Fruit fly (Drosophila melanogaster) whole organism, pupa: ENCODE results near the gene CG15414.

Source experiments
- CG12605 ChIP-seq: fragments of 200-800 bp; sonication (Bioruptor generic); IDR thresholded peaks from 2 replicates; pipeline ENCODE4 v1.3.6; 2022; ENCODE audit warnings: missing biosample characterization, missing genetic modification characterization
- CG13204 ChIP-seq: fragments of 200-800 bp; sonication (Bioruptor generic); optimal IDR thresholded peaks from 2 replicates; lab custom pipeline; 2018; ENCODE audit warnings: missing biosample characterization, mild to moderate bottlenecking, missing genetic modification characterization, moderate library complexity
- CG14655 ChIP-seq: fragments of 200-800 bp; sonication (Bioruptor generic); optimal IDR thresholded peaks from 3 replicates; lab custom pipeline; 2017; ENCODE audit warnings: mild to moderate bottlenecking, missing biosample characterization, missing genetic modification reagents, missing genetic modification characterization
- CG15710 ChIP-seq: fragments of 200-800 bp; sonication (Bioruptor generic); optimal IDR thresholded peaks from 2 replicates; lab custom pipeline; 2018; ENCODE audit warnings: missing biosample characterization, mild to moderate bottlenecking, missing genetic modification characterization, moderate library complexity
- CG17806 ChIP-seq: fragments of 200-800 bp; sonication (Bioruptor generic); optimal IDR thresholded peaks from 2 replicates; lab custom pipeline; 2018; ENCODE audit warnings: missing biosample characterization, mild to moderate bottlenecking, missing genetic modification characterization, moderate library complexity
- CG32121 ChIP-seq: fragments of 200-800 bp; sonication (Bioruptor generic); IDR thresholded peaks from 2 replicates; pipeline ENCODE4 v1.3.6; 2022; ENCODE audit warnings: missing biosample characterization, missing genetic modification characterization
- CG34367 ChIP-seq: fragments of 200-800 bp; sonication (Bioruptor generic); optimal IDR thresholded peaks from 2 replicates; lab custom pipeline; 2018; ENCODE audit warnings: missing biosample characterization, mild to moderate bottlenecking, missing genetic modification characterization
- CG4496 ChIP-seq: fragments of 200-800 bp; sonication (Bioruptor generic); IDR thresholded peaks from 3 replicates; pipeline ENCODE4 v1.3.6; 2022; ENCODE audit warnings: missing biosample characterization, missing genetic modification characterization
- CG8159 ChIP-seq: fragments of 200-800 bp; sonication (Bioruptor generic); optimal IDR thresholded peaks from 3 replicates; lab custom pipeline; 2018; ENCODE audit warnings: missing biosample characterization, mild to moderate bottlenecking, missing genetic modification characterization, moderate library complexity
- CG8301 ChIP-seq: fragments of 200-800 bp; sonication (Bioruptor generic); optimal IDR thresholded peaks from 2 replicates; lab custom pipeline; 2018; ENCODE audit warnings: missing biosample characterization, mild to moderate bottlenecking, missing genetic modification characterization
- CG9948 ChIP-seq: fragments of 200-800 bp; sonication (Bioruptor generic); optimal IDR thresholded peaks from 2 replicates; lab custom pipeline; 2018; ENCODE audit warnings: missing biosample characterization, mild to moderate bottlenecking, missing genetic modification characterization, moderate library complexity
- D1 ChIP-seq: fragments of 200-800 bp; sonication (Bioruptor generic); optimal IDR thresholded peaks from 2 replicates; lab custom pipeline; 2018; ENCODE audit warnings: missing biosample characterization, mild to moderate bottlenecking, missing genetic modification characterization, moderate library complexity
- Ets98B ChIP-seq: fragments of 200-800 bp; sonication (Bioruptor generic); IDR thresholded peaks from 2 replicates; pipeline ENCODE4 v1.3.6; 2022; ENCODE audit warnings: missing biosample characterization, missing genetic modification characterization
- Pif1A ChIP-seq: fragments of 200-800 bp; sonication (Bioruptor generic); optimal IDR thresholded peaks from 3 replicates; lab custom pipeline; 2016; ENCODE audit warnings: missing biosample characterization, missing genetic modification characterization
- Pif1B ChIP-seq: fragments of 200-800 bp; sonication (Bioruptor generic); optimal IDR thresholded peaks from 3 replicates; lab custom pipeline; 2016; ENCODE audit warnings: missing biosample characterization, missing genetic modification characterization
- Snoo ChIP-seq: fragments of 200-800 bp; sonication (Bioruptor generic); optimal IDR thresholded peaks from 3 replicates; lab custom pipeline; 2017; ENCODE audit warnings: missing biosample characterization, mild to moderate bottlenecking, missing genetic modification characterization, inconsistent platforms
- fd96Ca ChIP-seq: fragments of 200-800 bp; sonication (Bioruptor generic); IDR thresholded peaks from 3 replicates; pipeline ENCODE4 v1.3.6; 2022; ENCODE audit warnings: missing biosample characterization, missing genetic modification characterization
- gl ChIP-seq: fragments of 200-800 bp; sonication (Bioruptor generic); optimal IDR thresholded peaks from 2 replicates; lab custom pipeline; 2018; ENCODE audit warnings: missing biosample characterization, mild to moderate bottlenecking, missing genetic modification characterization
- rn ChIP-seq: fragments of 200-800 bp; sonication (Bioruptor generic); IDR thresholded peaks from 2 replicates; pipeline ENCODE4 v1.3.6; 2022; ENCODE audit warnings: missing biosample characterization, missing genetic modification characterization

The CG15414 gene

dm6 chr2L:3435086-3435485 lies 55.8 kb downstream of the CG15414 start:
- TF ChIP-seq CG17806 (tag; lab: Kevin White, UChicago): no peak
- no peak for TF ChIP-seq Pif1B (GFP tag; lab: Kevin White, UChicago)
- peak; percentile 7 for TF ChIP-seq CG9948 (tag; lab: Kevin White, UChicago)
- TF ChIP-seq D1 (tag; lab: Kevin White, UChicago): no peak
- peak; percentile 65; the same call in 2 of the 3 replicates for TF ChIP-seq fd96Ca (GFP tag; lab: Robert Waterston, UW)
- TF ChIP-seq CG14655 (GFP tag; lab: Kevin White, UChicago): peak; percentile 17
- no peak for TF ChIP-seq CG13204 (GFP tag; lab: Kevin White, UChicago)
- no peak for TF ChIP-seq rn (GFP tag; lab: Robert Waterston, UW)
- peak; percentile 64; the same call in 1 of the 2 replicates for TF ChIP-seq CG32121 (GFP tag; lab: Robert Waterston, UW)
- TF ChIP-seq CG4496 (GFP tag; lab: Robert Waterston, UW): peak; percentile 72; the same call in 2 of the 3 replicates
- no peak for TF ChIP-seq CG34367 (tag; lab: Kevin White, UChicago)
- no peak for TF ChIP-seq Snoo (tag; lab: Kevin White, UChicago)
- TF ChIP-seq Ets98B (GFP tag; lab: Robert Waterston, UW): peak; percentile 56
- peak; percentile 3 for TF ChIP-seq CG8301 (tag; lab: Kevin White, UChicago)
- no peak for TF ChIP-seq gl (tag; lab: Kevin White, UChicago)
- no peak for TF ChIP-seq CG15710 (tag; lab: Kevin White, UChicago)
- no peak for TF ChIP-seq CG12605
- TF ChIP-seq Pif1A (GFP tag; lab: Kevin White, UChicago): no peak
- TF ChIP-seq CG8159: no peak
